Worm (Caenorhabditis elegans) whole organism, L2 larva: ENCODE results near the gene ttx-1.

Experiments used
- C34F6.9 ChIP-seq: fragments of 150-350 bp; optimal IDR thresholded peaks from 2 replicates; lab custom pipeline; 2014; ENCODE audit warnings: missing biosample characterization, missing genetic modification characterization
- F13H6.1 ChIP-seq: sonication (generic microtip); optimal IDR thresholded peaks from 2 replicates; lab custom pipeline; 2016; ENCODE audit warnings: missing genetic modification characterization, missing compliant biosample characterization
- R02D3.7 ChIP-seq: fragments of 150-350 bp; optimal IDR thresholded peaks from 2 replicates; lab custom pipeline; 2014; ENCODE audit warnings: missing biosample characterization, missing genetic modification characterization
- Y55F3AM.14 ChIP-seq: fragments of 200-800 bp; sonication (Bioruptor generic); optimal IDR thresholded peaks from 2 replicates; lab custom pipeline; 2018; ENCODE audit warnings: mild to moderate bottlenecking, missing genetic modification characterization, missing compliant biosample characterization
- ZK546.5 ChIP-seq: sonication (generic microtip); optimal IDR thresholded peaks from 2 replicates; lab custom pipeline; 2017; ENCODE audit warnings: missing biosample characterization, missing genetic modification characterization
- alr-1 ChIP-seq: fragments of 150-350 bp; optimal IDR thresholded peaks from 2 replicates; lab custom pipeline; 2014; ENCODE audit warnings: missing biosample characterization, missing genetic modification characterization
- ama-1 ChIP-seq: fragments of 150-350 bp; optimal IDR thresholded peaks from 2 replicates; lab custom pipeline; 2018; ENCODE audit warnings: inconsistent platforms
- blmp-1 ChIP-seq: sonication (generic microtip); optimal IDR thresholded peaks from 2 replicates; lab custom pipeline; 2017; ENCODE audit warnings: missing genetic modification characterization, mild to moderate bottlenecking, missing compliant biosample characterization, antibody characterized with exemption, moderate library complexity; ENCODE audit not compliant: insufficient read depth
- ceh-16 ChIP-seq: fragments of 150-350 bp; optimal IDR thresholded peaks from 2 replicates; lab custom pipeline; 2014; ENCODE audit warnings: missing biosample characterization, missing genetic modification characterization
- crh-2 ChIP-seq: sonication (generic microtip); optimal IDR thresholded peaks from 2 replicates; lab custom pipeline; 2017; ENCODE audit warnings: missing biosample characterization, missing genetic modification characterization
- dmd-4 ChIP-seq: sonication (generic microtip); optimal IDR thresholded peaks from 2 replicates; lab custom pipeline; 2017; ENCODE audit warnings: missing biosample characterization, missing genetic modification characterization
- egl-27 ChIP-seq: sonication (generic microtip); optimal IDR thresholded peaks from 3 replicates; lab custom pipeline; 2017; ENCODE audit warnings: missing biosample characterization, missing genetic modification reagents, missing genetic modification characterization
- elt-1 ChIP-seq: fragments of 150-350 bp; optimal IDR thresholded peaks from 2 replicates; lab custom pipeline; 2014; ENCODE audit warnings: missing biosample characterization, missing genetic modification characterization
- elt-3 ChIP-seq: sonication (generic microtip); optimal IDR thresholded peaks from 2 replicates; lab custom pipeline; 2017; ENCODE audit warnings: missing biosample characterization, missing genetic modification characterization
- fos-1 ChIP-seq: fragments of 150-350 bp; optimal IDR thresholded peaks from 2 replicates; lab custom pipeline; 2014; ENCODE audit warnings: missing biosample characterization, missing genetic modification characterization
- gmeb-1 ChIP-seq: fragments of 150-350 bp; optimal IDR thresholded peaks from 2 replicates; lab custom pipeline; 2014; ENCODE audit warnings: missing biosample characterization, missing genetic modification characterization
- lin-11 ChIP-seq: fragments of 150-350 bp; sonication (generic microtip); optimal IDR thresholded peaks from 2 replicates; lab custom pipeline; 2014; ENCODE audit warnings: missing biosample characterization, missing genetic modification characterization, inconsistent platforms, mixed read lengths
- lin-13 ChIP-seq: fragments of 150-350 bp; optimal IDR thresholded peaks from 2 replicates; lab custom pipeline; 2014; ENCODE audit warnings: missing biosample characterization, missing genetic modification reagents, missing genetic modification characterization
- lin-39 ChIP-seq: fragments of 150-350 bp; optimal IDR thresholded peaks from 2 replicates; lab custom pipeline; 2014; ENCODE audit warnings: missing biosample characterization, missing genetic modification reagents, missing genetic modification characterization
- lsy-2 ChIP-seq, 2 experiments: fragments of 150-350 bp in 1 of 2; sonication (generic microtip) in 1 of 2; optimal IDR thresholded peaks; 2 replicates each; lab custom pipeline; 2014 to 2017; ENCODE audit warnings: missing biosample characterization in 2 of 2, missing genetic modification characterization in 2 of 2
- mab-5 ChIP-seq: fragments of 150-350 bp; optimal IDR thresholded peaks from 2 replicates; lab custom pipeline; 2014; ENCODE audit warnings: missing biosample characterization, missing genetic modification characterization
- mbf-1 ChIP-seq: sonication (generic microtip); optimal IDR thresholded peaks from 2 replicates; lab custom pipeline; 2017; ENCODE audit warnings: missing biosample characterization, missing genetic modification characterization
- mdl-1 ChIP-seq, 2 experiments: fragments of 150-350 bp in 1 of 2; sonication (generic microtip) in 1 of 2; optimal IDR thresholded peaks; 2 replicates each; lab custom pipeline; 2017; ENCODE audit warnings: missing biosample characterization in 2 of 2, missing genetic modification characterization in 2 of 2
- nhr-11 ChIP-seq: fragments of 150-350 bp; optimal IDR thresholded peaks from 2 replicates; lab custom pipeline; 2014; ENCODE audit warnings: missing biosample characterization, missing genetic modification characterization
- nhr-12 ChIP-seq: fragments of 150-350 bp; optimal IDR thresholded peaks from 2 replicates; lab custom pipeline; 2014; ENCODE audit warnings: missing biosample characterization, missing genetic modification characterization
- nhr-129 ChIP-seq: fragments of 150-350 bp; optimal IDR thresholded peaks from 2 replicates; lab custom pipeline; 2014; ENCODE audit warnings: missing biosample characterization, missing genetic modification characterization
- nhr-23 ChIP-seq: fragments of 150-350 bp; optimal IDR thresholded peaks from 2 replicates; lab custom pipeline; 2014; ENCODE audit warnings: missing biosample characterization, missing genetic modification reagents, missing genetic modification characterization
- nhr-237 ChIP-seq: fragments of 150-350 bp; optimal IDR thresholded peaks from 2 replicates; lab custom pipeline; 2014; ENCODE audit warnings: missing biosample characterization, missing genetic modification characterization
- nhr-25 ChIP-seq: fragments of 150-350 bp; sonication (generic microtip); optimal IDR thresholded peaks from 3 replicates; lab custom pipeline; 2014; ENCODE audit warnings: missing biosample characterization, missing genetic modification characterization
- nhr-6 ChIP-seq: fragments of 150-350 bp; optimal IDR thresholded peaks from 2 replicates; lab custom pipeline; 2014; ENCODE audit warnings: missing biosample characterization, missing genetic modification characterization
- nhr-77 ChIP-seq: fragments of 150-350 bp; optimal IDR thresholded peaks from 2 replicates; lab custom pipeline; 2014; ENCODE audit warnings: missing biosample characterization, missing genetic modification characterization
- peb-1 ChIP-seq: fragments of 150-350 bp; optimal IDR thresholded peaks from 2 replicates; lab custom pipeline; 2014; ENCODE audit warnings: missing biosample characterization, missing genetic modification characterization
- sem-4 ChIP-seq: fragments of 150-350 bp; optimal IDR thresholded peaks from 2 replicates; lab custom pipeline; 2014; ENCODE audit warnings: missing biosample characterization, missing genetic modification reagents, missing genetic modification characterization
- skn-1 ChIP-seq: sonication (generic microtip); optimal IDR thresholded peaks from 2 replicates; lab custom pipeline; 2017; ENCODE audit warnings: missing biosample characterization, missing genetic modification characterization
- sma-3 ChIP-seq: sonication (generic microtip); optimal IDR thresholded peaks from 2 replicates; lab custom pipeline; 2016; ENCODE audit warnings: missing genetic modification reagents, missing genetic modification characterization, missing compliant biosample characterization
- sma-9 ChIP-seq, 2 experiments: fragments of 150-350 bp in 1 of 2; sonication (generic microtip) in 1 of 2; optimal IDR thresholded peaks; 2 replicates each; lab custom pipeline; 2014 to 2016; ENCODE audit warnings: missing genetic modification characterization in 2 of 2, mild to moderate bottlenecking in 1 of 2, missing biosample characterization in 1 of 2, missing compliant biosample characterization in 1 of 2, missing genetic modification reagents in 1 of 2, moderate library complexity in 1 of 2
- snpc-4 ChIP-seq: fragments of 150-350 bp; optimal IDR thresholded peaks from 2 replicates; lab custom pipeline; 2014; ENCODE audit warnings: missing biosample characterization, missing genetic modification characterization
- unc-39 ChIP-seq: fragments of 150-350 bp; optimal IDR thresholded peaks from 2 replicates; lab custom pipeline; 2014; ENCODE audit warnings: missing biosample characterization, missing genetic modification characterization
- unc-55 ChIP-seq: fragments of 150-350 bp; sonication (generic microtip); optimal IDR thresholded peaks from 3 replicates; lab custom pipeline; 2014; ENCODE audit warnings: missing biosample characterization, missing genetic modification reagents, missing genetic modification characterization
- unc-62 ChIP-seq: fragments of 150-350 bp; optimal IDR thresholded peaks from 2 replicates; lab custom pipeline; 2014; ENCODE audit warnings: missing biosample characterization, missing genetic modification reagents, missing genetic modification characterization
- zag-1 ChIP-seq: fragments of 150-350 bp; optimal IDR thresholded peaks from 2 replicates; lab custom pipeline; 2014; ENCODE audit warnings: missing biosample characterization, missing genetic modification characterization
- ztf-1 ChIP-seq: fragments of 200-800 bp; sonication (Bioruptor generic); conservative IDR thresholded peaks from 2 replicates; pipeline ENCODE4 v1.3.6; 2022; ENCODE audit warnings: missing genetic modification characterization, missing compliant biosample characterization
- ztf-11 ChIP-seq: sonication (generic microtip); optimal IDR thresholded peaks from 2 replicates; lab custom pipeline; 2017; ENCODE audit warnings: missing biosample characterization, missing genetic modification characterization
- ztf-4 ChIP-seq: fragments of 150-350 bp; optimal IDR thresholded peaks from 2 replicates; lab custom pipeline; 2014; ENCODE audit warnings: missing biosample characterization, missing genetic modification characterization

ttx-1 gene

DNA sequence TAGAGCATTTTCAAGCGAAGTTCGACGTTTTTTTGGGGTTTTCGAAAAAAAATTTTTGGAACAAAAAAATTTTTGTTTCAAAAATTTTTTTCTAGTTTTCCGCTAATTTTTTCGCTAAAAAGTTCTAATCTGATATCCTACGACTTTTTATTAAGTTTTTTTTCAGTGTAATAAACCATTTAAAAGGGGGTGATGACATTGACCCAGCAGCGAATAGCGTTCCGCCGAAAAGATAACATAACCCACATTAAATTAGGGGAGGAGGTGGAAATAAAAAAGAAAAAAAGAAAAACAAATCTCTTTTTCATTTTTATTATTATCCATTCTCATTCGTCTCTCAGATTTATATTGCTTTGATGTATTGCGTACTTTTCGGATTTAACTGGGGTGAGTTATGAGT lies 56.5 kb downstream of the ttx-1 start, which contains the start of gene Y60A3A.23:
Gene Y60A3A.23 (plus strand): TSS at position 301 of the 400 bp plus-strand sequence.
- TF ChIP-seq unc-55, result no peak
- TF ChIP-seq sma-9 (GFP tag; optimal IDR thresholded peaks at IDR 0.05; lab: Kevin White, UChicago), result no peak
- no peak for TF ChIP-seq sma-9 (tag; optimal IDR thresholded peaks at IDR 0.05; lab: Kevin White, UChicago)
- TF ChIP-seq lsy-2 (tag; optimal IDR thresholded peaks at IDR 0.05; lab: Kevin White, UChicago), result no peak
- TF ChIP-seq mab-5 (tag; lab: Kevin White, UChicago), result no peak
- TF ChIP-seq alr-1, result no peak

DNA sequence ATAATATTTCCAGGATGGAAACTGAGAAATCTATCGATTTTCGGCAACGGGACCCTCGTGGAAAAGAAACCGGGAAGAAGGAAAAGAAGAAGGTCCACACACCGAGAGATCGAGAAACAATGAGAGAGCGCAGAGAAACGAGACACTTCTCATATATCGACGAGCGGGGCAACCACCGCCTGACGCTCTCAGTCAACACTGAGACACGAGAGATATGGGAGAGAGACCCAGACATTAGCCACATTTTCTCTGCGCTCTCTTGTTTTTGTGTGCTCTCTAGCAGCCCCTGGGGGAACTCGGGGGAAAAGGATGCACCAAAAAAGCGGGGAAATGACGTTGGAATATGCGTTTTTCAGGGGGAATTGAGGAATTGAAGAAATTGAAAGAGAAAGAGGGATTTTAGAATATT lies 58.2 kb downstream of the ttx-1 start:
- TF ChIP-seq nhr-77 (tag; lab: Kevin White, UChicago) (no peak), blmp-1 (tag; lab: Kevin White, UChicago) (no peak), ZK546.5 (no peak), sma-9 (GFP tag; optimal IDR thresholded peaks at IDR 0.05; lab: Kevin White, UChicago) (peak; percentile 64), sma-9 (tag; optimal IDR thresholded peaks at IDR 0.05; lab: Kevin White, UChicago) (no peak), elt-1 (tag; lab: Kevin White, UChicago) (no peak), fos-1 (tag; lab: Kevin White, UChicago) (peak; percentile 71), nhr-12 (no peak), skn-1 (tag; lab: Kevin White, UChicago) (no peak), nhr-237 (tag; lab: Kevin White, UChicago) (no peak), mdl-1 (tag; optimal IDR thresholded peaks at IDR 0.05; lab: Kevin White, UChicago) (peak; percentile 78 to 89), R02D3.7 (tag; lab: Kevin White, UChicago) (no peak), C34F6.9 (tag; lab: Kevin White, UChicago) (peak; percentile 89), snpc-4 (peak; percentile 55), nhr-129 (peak; percentile 87), ztf-1 (GFP tag; lab: Robert Waterston, UW) (no peak), unc-39 (tag; lab: Kevin White, UChicago) (no peak), zag-1 (peak; percentile 77), lin-39 (no peak), dmd-4 (tag; lab: Kevin White, UChicago) (no peak), gmeb-1 (peak; percentile 52), ztf-11 (tag; lab: Kevin White, UChicago) (no peak), peb-1 (no peak), unc-55 (peak; percentile 82), crh-2 (peak; percentile 75), mbf-1 (no peak), ceh-16 (tag; lab: Kevin White, UChicago) (no peak), egl-27 (peak; percentile 76), ztf-4 (peak; percentile 65), lsy-2 (tag; optimal IDR thresholded peaks at IDR 0.05; lab: Kevin White, UChicago) (peak; percentile 25 to 79), lin-11 (tag; lab: Kevin White, UChicago) (peak; percentile 26), Y55F3AM.14 (GFP tag; lab: Kevin White, UChicago) (peak; percentile 41), elt-3 (no peak), mab-5 (tag; lab: Kevin White, UChicago) (peak; percentile 71), nhr-11 (tag; lab: Kevin White, UChicago) (no peak), nhr-25 (tag; lab: Kevin White, UChicago) (peak; percentile 2), nhr-23 (no peak), sem-4 (tag; lab: Kevin White, UChicago) (peak; percentile 73), nhr-6 (peak; percentile 66), unc-62 (GFP tag; lab: Kevin White, UChicago) (no peak), F13H6.1 (tag; lab: Kevin White, UChicago) (peak; percentile 88), alr-1 (no peak), ama-1 (lab: Kevin White, UChicago) (peak; percentile 28), sma-3 (GFP tag; lab: Kevin White, UChicago) (peak; percentile 37), lin-13 (GFP tag; lab: Kevin White, UChicago) (peak; percentile 75)
